Worm (Caenorhabditis elegans): ENCODE measurements around the gene F54D5.4.

DNA sequence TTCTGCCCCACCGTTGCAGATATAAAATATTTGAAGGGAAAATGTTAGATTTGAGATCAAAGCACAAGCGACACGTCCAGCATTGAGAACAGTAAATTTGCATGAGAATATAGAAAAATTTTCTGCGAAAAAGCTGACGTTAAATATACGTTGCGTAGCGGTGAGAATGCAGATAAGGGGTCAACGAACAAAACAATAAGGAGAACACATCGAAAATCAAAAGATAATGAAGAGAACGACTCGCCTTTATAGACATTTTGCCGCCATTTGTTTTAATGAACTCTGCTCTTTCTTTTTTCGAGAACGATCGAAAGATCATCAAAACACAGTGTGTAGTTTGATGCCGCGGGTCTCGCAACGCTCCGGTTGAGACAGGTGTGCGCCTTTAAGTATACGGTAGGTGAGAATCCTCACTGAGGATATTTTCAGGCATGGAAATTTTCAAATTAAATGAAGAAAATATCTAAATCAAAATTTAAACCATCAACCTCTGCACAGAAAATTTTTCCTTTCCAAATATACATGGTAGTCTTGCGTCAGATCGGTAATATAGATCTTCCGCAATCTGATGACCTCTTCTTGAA is 26.6 kb downstream of the F54D5.4 start:
- TF ChIP-seq nhr-77 (tag; optimal IDR thresholded peaks at IDR 0.05), result no peak
- TF ChIP-seq unc-62 (GFP tag; optimal IDR thresholded peaks at IDR 0.05), result no peak
- TF ChIP-seq ztf-11 (tag; optimal IDR thresholded peaks at IDR 0.05), result no peak
- no peak for TF ChIP-seq elt-1 (tag; optimal IDR thresholded peaks at IDR 0.05)
- no peak for TF ChIP-seq snpc-4 (tag; optimal IDR thresholded peaks at IDR 0.05)
- no peak for TF ChIP-seq unc-39 (tag; optimal IDR thresholded peaks at IDR 0.05)
- no peak for TF ChIP-seq eor-1 (tag; optimal IDR thresholded peaks at IDR 0.05)
- no peak for TF ChIP-seq ama-1 (optimal IDR thresholded peaks at IDR 0.05)
- no peak for TF ChIP-seq egl-27 (tag; optimal IDR thresholded peaks at IDR 0.05)
- TF ChIP-seq mdl-1 (tag; optimal IDR thresholded peaks at IDR 0.05), result no peak
- TF ChIP-seq nhr-76 (tag; optimal IDR thresholded peaks at IDR 0.05), result no peak
- TF ChIP-seq fos-1 (tag; optimal IDR thresholded peaks at IDR 0.05), result no peak
